Fruit fly (Drosophila melanogaster) whole organism, embryonic: ENCODE data around the gene CG32700.

ENCODE experiments used
- ATbp ChIP-seq: fragments of 200-800 bp; sonication (Bioruptor generic); optimal IDR thresholded peaks from 2 replicates; lab custom pipeline; 2017; ENCODE audit warnings: missing biosample characterization, mild to moderate bottlenecking, missing genetic modification characterization, missing genetic modification reagents
- Atf3 ChIP-seq: fragments of 200-800 bp; sonication (Bioruptor generic); optimal IDR thresholded peaks from 3 replicates; lab custom pipeline; 2016; ENCODE audit warnings: missing biosample characterization, missing genetic modification characterization
- Bdp1 ChIP-seq: fragments of 200-800 bp; sonication (Bioruptor generic); optimal IDR thresholded peaks from 3 replicates; lab custom pipeline; 2016; ENCODE audit warnings: missing biosample characterization, missing genetic modification characterization
- CG10274 ChIP-seq: fragments of 200-800 bp; sonication (Bioruptor generic); optimal IDR thresholded peaks from 3 replicates; lab custom pipeline; 2017; ENCODE audit warnings: missing biosample characterization, mild to moderate bottlenecking, missing genetic modification characterization
- CG10366 ChIP-seq: fragments of 200-800 bp; sonication (Bioruptor generic); IDR thresholded peaks from 2 replicates; pipeline ENCODE4 v1.3.6; 2022; ENCODE audit warnings: missing biosample characterization, missing genetic modification characterization
- CG11093 ChIP-seq: fragments of 200-800 bp; sonication (Bioruptor generic); IDR thresholded peaks from 3 replicates; pipeline ENCODE4 v1.3.6; 2022; ENCODE audit warnings: missing biosample characterization, missing genetic modification characterization
- CG11247 ChIP-seq: fragments of 200-800 bp; sonication (Bioruptor generic); IDR thresholded peaks from 2 replicates; pipeline ENCODE4 v1.3.6; 2022; ENCODE audit warnings: missing biosample characterization, missing genetic modification characterization
- CG12744 ChIP-seq: fragments of 200-800 bp; sonication (Bioruptor generic); optimal IDR thresholded peaks from 2 replicates; lab custom pipeline; 2016; ENCODE audit warnings: missing biosample characterization, missing genetic modification characterization
- CG12769 ChIP-seq: fragments of 200-800 bp; sonication (Bioruptor generic); optimal IDR thresholded peaks from 2 replicates; lab custom pipeline; 2019; ENCODE audit warnings: missing biosample characterization, mild to moderate bottlenecking, missing genetic modification characterization, moderate library complexity
- CG13424 ChIP-seq: fragments of 200-800 bp; sonication (Bioruptor generic); optimal IDR thresholded peaks from 2 replicates; lab custom pipeline; 2019; ENCODE audit warnings: missing biosample characterization, mild to moderate bottlenecking, missing genetic modification characterization, moderate library complexity
- CG14014 ChIP-seq: fragments of 200-800 bp; sonication (Bioruptor generic); IDR thresholded peaks from 2 replicates; pipeline ENCODE4 v1.3.6; 2022; ENCODE audit warnings: missing biosample characterization, missing genetic modification characterization
- CG1647 ChIP-seq: fragments of 200-800 bp; sonication (Bioruptor generic); optimal IDR thresholded peaks from 3 replicates; lab custom pipeline; 2016; ENCODE audit warnings: missing biosample characterization, missing genetic modification characterization
- CG17328 ChIP-seq: fragments of 200-800 bp; sonication (Bioruptor generic); IDR thresholded peaks from 2 replicates; pipeline ENCODE4 v1.3.6; 2022; ENCODE audit warnings: missing biosample characterization, missing genetic modification characterization
- CG2202 ChIP-seq: fragments of 200-800 bp; sonication (Bioruptor generic); optimal IDR thresholded peaks from 2 replicates; lab custom pipeline; 2018; ENCODE audit warnings: missing biosample characterization, mild to moderate bottlenecking, missing genetic modification characterization
- CG2889 ChIP-seq: fragments of 200-800 bp; sonication (Bioruptor generic); IDR thresholded peaks from 3 replicates; pipeline ENCODE4 v1.3.6; 2022; ENCODE audit warnings: missing biosample characterization, missing genetic modification characterization
- CG3163 ChIP-seq: fragments of 200-800 bp; sonication (Bioruptor generic); optimal IDR thresholded peaks from 3 replicates; lab custom pipeline; 2016; ENCODE audit warnings: missing biosample characterization, missing genetic modification characterization
- CG32767 ChIP-seq: fragments of 200-800 bp; sonication (Bioruptor generic); IDR thresholded peaks from 2 replicates; pipeline ENCODE4 v1.3.6; 2022; ENCODE audit warnings: missing biosample characterization, missing genetic modification characterization
- CG42726 ChIP-seq: fragments of 200-800 bp; sonication (Bioruptor generic); IDR thresholded peaks from 2 replicates; pipeline ENCODE4 v1.3.6; 2022; ENCODE audit warnings: missing biosample characterization, missing genetic modification characterization; ENCODE audit not compliant: partially characterized antibody
- CG43689 ChIP-seq: fragments of 200-800 bp; sonication (Bioruptor generic); IDR thresholded peaks from 2 replicates; pipeline ENCODE4 v1.3.6; 2022; ENCODE audit warnings: missing biosample characterization, missing genetic modification characterization
- CG4617 ChIP-seq: fragments of 200-800 bp; sonication (Bioruptor generic); optimal IDR thresholded peaks from 3 replicates; lab custom pipeline; 2016; ENCODE audit warnings: missing biosample characterization, missing genetic modification characterization, borderline replicate concordance
- CG5245 ChIP-seq: fragments of 200-800 bp; sonication (Bioruptor generic); optimal IDR thresholded peaks from 3 replicates; lab custom pipeline; 2016; ENCODE audit warnings: missing biosample characterization, missing genetic modification characterization
- CG6813 ChIP-seq: fragments of 200-800 bp; sonication (Bioruptor generic); optimal IDR thresholded peaks from 2 replicates; lab custom pipeline; 2017; ENCODE audit warnings: missing biosample characterization, missing genetic modification characterization, mild to moderate bottlenecking, moderate library complexity, missing genetic modification reagents
- CG8478 ChIP-seq: fragments of >200 bp; optimal IDR thresholded peaks from 2 replicates; lab custom pipeline; 2018
- CG9727 ChIP-seq: fragments of 200-800 bp; sonication (Bioruptor generic); optimal IDR thresholded peaks from 3 replicates; lab custom pipeline; 2017; ENCODE audit warnings: missing biosample characterization, mild to moderate bottlenecking, missing genetic modification characterization
- CG9876 ChIP-seq: fragments of 200-800 bp; sonication (Bioruptor generic); optimal IDR thresholded peaks from 2 replicates; lab custom pipeline; 2016; ENCODE audit warnings: missing biosample characterization, missing genetic modification characterization
- CTCF ChIP-seq: fragments of 200-800 bp; sonication (Bioruptor generic); optimal IDR thresholded peaks from 2 replicates; lab custom pipeline; 2017; ENCODE audit warnings: missing biosample characterization, mild to moderate bottlenecking, missing genetic modification characterization, moderate library complexity
- Camta ChIP-seq: fragments of 200-800 bp; sonication (Bioruptor generic); optimal IDR thresholded peaks from 2 replicates; lab custom pipeline; 2016; ENCODE audit warnings: missing biosample characterization, missing genetic modification characterization
- CrebB ChIP-seq: fragments of 200-800 bp; sonication (Bioruptor generic); optimal IDR thresholded peaks from 3 replicates; lab custom pipeline; 2018; ENCODE audit warnings: missing biosample characterization, mild to moderate bottlenecking, missing genetic modification characterization
- Dad ChIP-seq: fragments of 200-800 bp; sonication (Bioruptor generic); optimal IDR thresholded peaks from 3 replicates; lab custom pipeline; 2016; ENCODE audit warnings: missing biosample characterization, missing genetic modification characterization
- Dip2 ChIP-seq: fragments of 200-800 bp; sonication (Bioruptor generic); IDR thresholded peaks from 2 replicates; pipeline ENCODE4 v1.3.6; 2022; ENCODE audit warnings: missing biosample characterization, missing genetic modification characterization
- Dll ChIP-seq: fragments of 200-800 bp; sonication (Bioruptor generic); IDR thresholded peaks from 4 replicates; pipeline ENCODE4 v1.3.6; 2022; ENCODE audit warnings: missing biosample characterization, missing genetic modification characterization; ENCODE audit not compliant: partially characterized antibody
- Drgx ChIP-seq: fragments of 200-800 bp; sonication (Bioruptor generic); IDR thresholded peaks from 2 replicates; pipeline ENCODE4 v1.3.6; 2022; ENCODE audit warnings: missing biosample characterization, missing genetic modification characterization
- Elba2 ChIP-seq: fragments of 200-800 bp; sonication (Bioruptor generic); optimal IDR thresholded peaks from 3 replicates; lab custom pipeline; 2016; ENCODE audit warnings: missing biosample characterization, missing genetic modification characterization
- Fer1 ChIP-seq: fragments of 200-800 bp; sonication (Bioruptor generic); optimal IDR thresholded peaks from 2 replicates; lab custom pipeline; 2017; ENCODE audit warnings: missing biosample characterization, mild to moderate bottlenecking, missing genetic modification characterization
- H2.0 ChIP-seq: fragments of 200-800 bp; sonication (Bioruptor generic); IDR thresholded peaks from 2 replicates; pipeline ENCODE4 v1.3.6; 2022; ENCODE audit warnings: missing biosample characterization, missing genetic modification characterization
- HLH54F ChIP-seq: fragments of 200-800 bp; sonication (Bioruptor generic); optimal IDR thresholded peaks from 3 replicates; lab custom pipeline; 2016; ENCODE audit warnings: missing biosample characterization, missing genetic modification characterization
- Hey ChIP-seq: fragments of 200-800 bp; sonication (Bioruptor generic); optimal IDR thresholded peaks from 3 replicates; lab custom pipeline; 2018; ENCODE audit warnings: missing biosample characterization, mild to moderate bottlenecking, missing genetic modification characterization
- Sox102F ChIP-seq: fragments of 200-800 bp; sonication (Bioruptor generic); optimal IDR thresholded peaks from 2 replicates; lab custom pipeline; 2018; ENCODE audit warnings: missing biosample characterization, mild to moderate bottlenecking, missing genetic modification characterization, moderate library complexity
- cg ChIP-seq: fragments of 200-800 bp; sonication (Bioruptor generic); optimal IDR thresholded peaks from 3 replicates; lab custom pipeline; 2019; ENCODE audit warnings: missing biosample characterization, mild to moderate bottlenecking, missing genetic modification characterization, moderate library complexity
- chn ChIP-seq: fragments of 200-800 bp; sonication (Bioruptor generic); optimal IDR thresholded peaks from 2 replicates; lab custom pipeline; 2016; ENCODE audit warnings: missing biosample characterization, missing genetic modification characterization
- danr ChIP-seq: fragments of 200-800 bp; sonication (Bioruptor generic); IDR thresholded peaks from 2 replicates; pipeline ENCODE4 v1.3.6; 2022; ENCODE audit warnings: missing biosample characterization, missing genetic modification characterization
- fd102C ChIP-seq: fragments of 200-800 bp; sonication (Bioruptor generic); optimal IDR thresholded peaks from 2 replicates; lab custom pipeline; 2018; ENCODE audit warnings: missing biosample characterization, mild to moderate bottlenecking, missing genetic modification characterization, moderate library complexity
- gce ChIP-seq: fragments of 200-800 bp; sonication (Bioruptor generic); IDR thresholded peaks from 3 replicates; pipeline ENCODE4 v1.3.6; 2022; ENCODE audit warnings: missing biosample characterization, missing genetic modification characterization
- oc ChIP-seq: fragments of 200-800 bp; sonication (Bioruptor generic); optimal IDR thresholded peaks from 2 replicates; lab custom pipeline; 2018; ENCODE audit warnings: missing biosample characterization, mild to moderate bottlenecking, missing genetic modification characterization, moderate library complexity
- p53 ChIP-seq: fragments of 200-800 bp; sonication (Bioruptor generic); optimal IDR thresholded peaks from 2 replicates; lab custom pipeline; 2016; ENCODE audit warnings: missing biosample characterization, missing genetic modification characterization
- pan ChIP-seq, 4 experiments: fragments of >200 bp in 3 of 4; fragments of 200-800 bp in 1 of 4; sonication (Bioruptor generic) in 1 of 4; optimal IDR thresholded peaks in 3 of 4; IDR thresholded peaks in 1 of 4; 2 replicates each; pipeline versions ENCODE4 v1.3.6 to Lab custom; 2017 to 2022; ENCODE audit warnings: missing biosample characterization in 2 of 4, missing genetic modification characterization in 2 of 4, mixed read lengths in 1 of 4
- prd ChIP-seq, 3 experiments: fragments of >200 bp in 2 of 3; fragments of 200-800 bp in 1 of 3; sonication (Bioruptor generic) in 1 of 3; optimal IDR thresholded peaks in 2 of 3; IDR thresholded peaks in 1 of 3; 2 replicates in 2 of 3; 3 replicates in 1 of 3; pipeline versions ENCODE4 v1.3.6 to Lab custom; 2017 to 2022; ENCODE audit warnings: missing biosample characterization in 1 of 3, missing genetic modification characterization in 1 of 3
- shn ChIP-seq: fragments of 200-800 bp; sonication (Bioruptor generic); optimal IDR thresholded peaks from 3 replicates; lab custom pipeline; 2016; ENCODE audit warnings: missing biosample characterization, missing genetic modification characterization
- tll ChIP-seq, 2 experiments: fragments of 200-800 bp in 1 of 2; fragments of >200 bp in 1 of 2; sonication (Bioruptor generic) in 1 of 2; optimal IDR thresholded peaks; 2 replicates each; lab custom pipeline; 2017 to 2019; ENCODE audit warnings: missing biosample characterization in 2 of 2, missing genetic modification characterization in 2 of 2, mild to moderate bottlenecking in 1 of 2, moderate library complexity in 1 of 2
- tup ChIP-seq: fragments of 200-800 bp; sonication (Bioruptor generic); optimal IDR thresholded peaks from 2 replicates; lab custom pipeline; 2016; ENCODE audit warnings: missing biosample characterization, mild to moderate bottlenecking, missing genetic modification characterization, moderate library complexity
- wor ChIP-seq: fragments of 200-800 bp; sonication (Bioruptor generic); IDR thresholded peaks from 2 replicates; pipeline ENCODE4 v1.3.6; 2022; ENCODE audit warnings: missing biosample characterization, missing genetic modification characterization
- zfh1 ChIP-seq: fragments of 200-800 bp; sonication (Bioruptor generic); IDR thresholded peaks from 3 replicates; pipeline ENCODE4 v1.3.6; 2022; ENCODE audit warnings: missing biosample characterization, missing genetic modification characterization

CG32700 gene

dm6 chrX:9589928-9590327 is 39.3 kb upstream of the CG32700 start (continued):
- TF ChIP-seq CG3163: no peak
- no peak for TF ChIP-seq Elba2 (GFP tag; lab: Kevin White, UChicago)
- no peak for TF ChIP-seq Dip2
- TF ChIP-seq zfh1 (GFP tag; lab: Robert Waterston, UW): no peak
- no peak for TF ChIP-seq Dll (GFP tag; lab: Robert Waterston, UW)
- no peak for TF ChIP-seq CG43689
- TF ChIP-seq CG4617 (GFP tag; lab: Kevin White, UChicago): no peak
- TF ChIP-seq ATbp (GFP tag; lab: Kevin White, UChicago): peak; percentile 40
- TF ChIP-seq gce (GFP tag; lab: Robert Waterston, UW): no peak
- TF ChIP-seq prd (optimal IDR thresholded peaks at IDR 0.05; lab: Kevin White, UChicago): no peak
- peak; percentile 50; the same call in 2 of the 3 replicates for TF ChIP-seq prd (GFP tag; IDR thresholded peaks at IDR 0.05; lab: Robert Waterston, UW)
- TF ChIP-seq CG11247 (GFP tag; lab: Robert Waterston, UW): no peak
- no peak for TF ChIP-seq CG5245 (GFP tag; lab: Kevin White, UChicago)
- peak; percentile 32; the same call in 1 of the 2 replicates for TF ChIP-seq H2.0
- no peak for TF ChIP-seq tup (GFP tag; lab: Kevin White, UChicago)
- TF ChIP-seq CTCF (GFP tag; lab: Kevin White, UChicago): no peak
- no peak for TF ChIP-seq tll (GFP tag; optimal IDR thresholded peaks at IDR 0.05; lab: Kevin White, UChicago)
- no peak for TF ChIP-seq CG32767 (GFP tag; lab: Robert Waterston, UW)
- TF ChIP-seq Fer1 (GFP tag; lab: Kevin White, UChicago): peak; percentile 63
- TF ChIP-seq CG8478 (lab: Kevin White, UChicago): no peak
- TF ChIP-seq Dad (GFP tag; lab: Kevin White, UChicago): no peak
- peak; percentile 64 for TF ChIP-seq CG13424 (tag; lab: Kevin White, UChicago)
- TF ChIP-seq shn (GFP tag; lab: Kevin White, UChicago): no peak
- TF ChIP-seq danr (GFP tag; lab: Robert Waterston, UW): no peak
- no peak for TF ChIP-seq Hey
- no peak for TF ChIP-seq CG17328 (GFP tag; lab: Robert Waterston, UW)
- no peak for TF ChIP-seq CG42726 (GFP tag; lab: Robert Waterston, UW)
- no peak for TF ChIP-seq CG11093
- no peak for TF ChIP-seq cg (GFP tag; lab: Kevin White, UChicago)
- TF ChIP-seq pan (optimal IDR thresholded peaks at IDR 0.05; lab: Kevin White, UChicago): no peak
- TF ChIP-seq pan (GFP tag; optimal IDR thresholded peaks at IDR 0.05 in 1 of 2, IDR thresholded peaks at IDR 0.05 in 1 of 2): peak in 1 of 2 experiments; percentile 57
- no peak for TF ChIP-seq CG10366 (GFP tag; lab: Robert Waterston, UW)
- no peak for TF ChIP-seq CG2202
- TF ChIP-seq p53 (GFP tag; lab: Kevin White, UChicago): no peak
- no peak for TF ChIP-seq wor
- TF ChIP-seq CG9876 (GFP tag; lab: Kevin White, UChicago): no peak
- peak; percentile 10 for TF ChIP-seq chn
- TF ChIP-seq Drgx (GFP tag; lab: Robert Waterston, UW): peak; percentile 38; the same call in 1 of the 2 replicates
- no peak for TF ChIP-seq oc (tag; lab: Kevin White, UChicago)
- TF ChIP-seq CG6813 (GFP tag; lab: Kevin White, UChicago): peak; percentile 7
- no peak for TF ChIP-seq HLH54F (GFP tag; lab: Kevin White, UChicago)
- TF ChIP-seq CG1647 (GFP tag; lab: Kevin White, UChicago): no peak
- peak; percentile 73 for TF ChIP-seq Sox102F
- no peak for TF ChIP-seq fd102C
- TF ChIP-seq CG10274: peak; percentile 52
- no peak for TF ChIP-seq CG14014 (GFP tag; lab: Robert Waterston, UW)
- TF ChIP-seq Atf3: no peak
- TF ChIP-seq CG2889: no peak
- TF ChIP-seq CG9727 (GFP tag; lab: Kevin White, UChicago): peak; percentile 15
- no peak for TF ChIP-seq Bdp1 (GFP tag; lab: Kevin White, UChicago)
- peak; percentile 22 for TF ChIP-seq CG12769
- no peak for TF ChIP-seq CG12744
- no peak for TF ChIP-seq CrebB (tag; lab: Kevin White, UChicago)
- no peak for TF ChIP-seq Camta (GFP tag; lab: Kevin White, UChicago)
